Worm (Caenorhabditis elegans) whole organism, L2 larva: Measurements from ENCODE around the gene C46C2.7.

Experiments used
- C34F6.9 ChIP-seq: fragments of 150-350 bp; optimal IDR thresholded peaks from 2 replicates; lab custom pipeline; 2014; ENCODE audit warnings: missing biosample characterization, missing genetic modification characterization
- F13H6.1 ChIP-seq: sonication (generic microtip); optimal IDR thresholded peaks from 2 replicates; lab custom pipeline; 2016; ENCODE audit warnings: missing genetic modification characterization, missing compliant biosample characterization
- R02D3.7 ChIP-seq: fragments of 150-350 bp; optimal IDR thresholded peaks from 2 replicates; lab custom pipeline; 2014; ENCODE audit warnings: missing biosample characterization, missing genetic modification characterization
- Y55F3AM.14 ChIP-seq: fragments of 200-800 bp; sonication (Bioruptor generic); optimal IDR thresholded peaks from 2 replicates; lab custom pipeline; 2018; ENCODE audit warnings: mild to moderate bottlenecking, missing genetic modification characterization, missing compliant biosample characterization
- aly-2 ChIP-seq: fragments of 150-350 bp; optimal IDR thresholded peaks from 2 replicates; lab custom pipeline; 2014; ENCODE audit warnings: missing biosample characterization, missing genetic modification characterization
- ama-1 ChIP-seq: fragments of 150-350 bp; optimal IDR thresholded peaks from 2 replicates; lab custom pipeline; 2018; ENCODE audit warnings: inconsistent platforms
- blmp-1 ChIP-seq: sonication (generic microtip); optimal IDR thresholded peaks from 2 replicates; lab custom pipeline; 2017; ENCODE audit warnings: missing genetic modification characterization, mild to moderate bottlenecking, missing compliant biosample characterization, antibody characterized with exemption, moderate library complexity; ENCODE audit not compliant: insufficient read depth
- ceh-82 ChIP-seq: fragments of 150-350 bp; optimal IDR thresholded peaks from 2 replicates; lab custom pipeline; 2014; ENCODE audit warnings: missing biosample characterization, missing genetic modification characterization
- crh-2 ChIP-seq: sonication (generic microtip); optimal IDR thresholded peaks from 2 replicates; lab custom pipeline; 2017; ENCODE audit warnings: missing biosample characterization, missing genetic modification characterization
- dmd-4 ChIP-seq: sonication (generic microtip); optimal IDR thresholded peaks from 2 replicates; lab custom pipeline; 2017; ENCODE audit warnings: missing biosample characterization, missing genetic modification characterization
- egl-27 ChIP-seq: sonication (generic microtip); optimal IDR thresholded peaks from 3 replicates; lab custom pipeline; 2017; ENCODE audit warnings: missing biosample characterization, missing genetic modification reagents, missing genetic modification characterization
- elt-1 ChIP-seq: fragments of 150-350 bp; optimal IDR thresholded peaks from 2 replicates; lab custom pipeline; 2014; ENCODE audit warnings: missing biosample characterization, missing genetic modification characterization
- elt-3 ChIP-seq: sonication (generic microtip); optimal IDR thresholded peaks from 2 replicates; lab custom pipeline; 2017; ENCODE audit warnings: missing biosample characterization, missing genetic modification characterization
- gmeb-1 ChIP-seq: fragments of 150-350 bp; optimal IDR thresholded peaks from 2 replicates; lab custom pipeline; 2014; ENCODE audit warnings: missing biosample characterization, missing genetic modification characterization
- lin-13 ChIP-seq: fragments of 150-350 bp; optimal IDR thresholded peaks from 2 replicates; lab custom pipeline; 2014; ENCODE audit warnings: missing biosample characterization, missing genetic modification reagents, missing genetic modification characterization
- lin-39 ChIP-seq: fragments of 150-350 bp; optimal IDR thresholded peaks from 2 replicates; lab custom pipeline; 2014; ENCODE audit warnings: missing biosample characterization, missing genetic modification reagents, missing genetic modification characterization
- lsy-2 ChIP-seq, 2 experiments: fragments of 150-350 bp in 1 of 2; sonication (generic microtip) in 1 of 2; optimal IDR thresholded peaks; 2 replicates each; lab custom pipeline; 2014 to 2017; ENCODE audit warnings: missing biosample characterization in 2 of 2, missing genetic modification characterization in 2 of 2
- mbf-1 ChIP-seq: sonication (generic microtip); optimal IDR thresholded peaks from 2 replicates; lab custom pipeline; 2017; ENCODE audit warnings: missing biosample characterization, missing genetic modification characterization
- nhr-129 ChIP-seq: fragments of 150-350 bp; optimal IDR thresholded peaks from 2 replicates; lab custom pipeline; 2014; ENCODE audit warnings: missing biosample characterization, missing genetic modification characterization
- nhr-21 ChIP-seq: fragments of 150-350 bp; optimal IDR thresholded peaks from 2 replicates; lab custom pipeline; 2014; ENCODE audit warnings: missing biosample characterization, missing genetic modification characterization
- nhr-23 ChIP-seq: fragments of 150-350 bp; optimal IDR thresholded peaks from 2 replicates; lab custom pipeline; 2014; ENCODE audit warnings: missing biosample characterization, missing genetic modification reagents, missing genetic modification characterization
- nhr-237 ChIP-seq: fragments of 150-350 bp; optimal IDR thresholded peaks from 2 replicates; lab custom pipeline; 2014; ENCODE audit warnings: missing biosample characterization, missing genetic modification characterization
- nhr-25 ChIP-seq: fragments of 150-350 bp; sonication (generic microtip); optimal IDR thresholded peaks from 3 replicates; lab custom pipeline; 2014; ENCODE audit warnings: missing biosample characterization, missing genetic modification characterization
- nhr-6 ChIP-seq: fragments of 150-350 bp; optimal IDR thresholded peaks from 2 replicates; lab custom pipeline; 2014; ENCODE audit warnings: missing biosample characterization, missing genetic modification characterization
- nhr-77 ChIP-seq: fragments of 150-350 bp; optimal IDR thresholded peaks from 2 replicates; lab custom pipeline; 2014; ENCODE audit warnings: missing biosample characterization, missing genetic modification characterization
- sem-4 ChIP-seq: fragments of 150-350 bp; optimal IDR thresholded peaks from 2 replicates; lab custom pipeline; 2014; ENCODE audit warnings: missing biosample characterization, missing genetic modification reagents, missing genetic modification characterization
- sma-3 ChIP-seq: sonication (generic microtip); optimal IDR thresholded peaks from 2 replicates; lab custom pipeline; 2016; ENCODE audit warnings: missing genetic modification reagents, missing genetic modification characterization, missing compliant biosample characterization
- sma-9 ChIP-seq, 2 experiments: fragments of 150-350 bp in 1 of 2; sonication (generic microtip) in 1 of 2; optimal IDR thresholded peaks; 2 replicates each; lab custom pipeline; 2014 to 2016; ENCODE audit warnings: missing genetic modification characterization in 2 of 2, mild to moderate bottlenecking in 1 of 2, missing biosample characterization in 1 of 2, missing compliant biosample characterization in 1 of 2, missing genetic modification reagents in 1 of 2, moderate library complexity in 1 of 2
- unc-39 ChIP-seq: fragments of 150-350 bp; optimal IDR thresholded peaks from 2 replicates; lab custom pipeline; 2014; ENCODE audit warnings: missing biosample characterization, missing genetic modification characterization
- unc-55 ChIP-seq: fragments of 150-350 bp; sonication (generic microtip); optimal IDR thresholded peaks from 3 replicates; lab custom pipeline; 2014; ENCODE audit warnings: missing biosample characterization, missing genetic modification reagents, missing genetic modification characterization
- unc-62 ChIP-seq: fragments of 150-350 bp; optimal IDR thresholded peaks from 2 replicates; lab custom pipeline; 2014; ENCODE audit warnings: missing biosample characterization, missing genetic modification reagents, missing genetic modification characterization
- ztf-1 ChIP-seq: fragments of 200-800 bp; sonication (Bioruptor generic); conservative IDR thresholded peaks from 2 replicates; pipeline ENCODE4 v1.3.6; 2022; ENCODE audit warnings: missing genetic modification characterization, missing compliant biosample characterization
- ztf-11 ChIP-seq: sonication (generic microtip); optimal IDR thresholded peaks from 2 replicates; lab custom pipeline; 2017; ENCODE audit warnings: missing biosample characterization, missing genetic modification characterization

The C46C2.7 gene

DNA sequence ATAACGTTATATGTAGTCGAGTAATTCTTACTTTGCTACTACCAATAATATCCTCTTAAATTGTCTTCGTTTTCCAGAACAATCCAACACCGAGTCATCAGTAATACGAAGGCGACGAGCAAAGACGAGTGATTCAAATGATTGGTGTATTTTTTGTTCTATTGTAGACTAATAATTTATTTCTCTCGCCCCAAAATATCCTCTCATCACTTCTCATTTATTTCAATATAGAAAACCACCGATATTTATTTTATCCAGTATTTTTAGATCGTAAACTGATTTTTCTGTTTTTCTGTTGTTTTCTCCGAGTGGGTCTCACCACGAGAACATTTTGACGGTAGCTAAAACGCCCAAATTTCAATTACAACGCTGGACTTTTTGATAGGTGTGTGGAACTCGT, 33.0 kb downstream of the C46C2.7 start:
- TF ChIP-seq nhr-77 (tag; lab: Kevin White, UChicago) (no peak), F13H6.1 (tag; lab: Kevin White, UChicago) (no peak), mbf-1 (tag; lab: Kevin White, UChicago) (no peak), sem-4 (tag; lab: Kevin White, UChicago) (no peak), lin-13 (no peak), egl-27 (tag; lab: Kevin White, UChicago) (no peak), nhr-129 (tag; lab: Kevin White, UChicago) (no peak), unc-55 (GFP tag; lab: Kevin White, UChicago) (no peak), elt-3 (tag; lab: Kevin White, UChicago) (no peak), crh-2 (tag; lab: Kevin White, UChicago) (no peak), nhr-21 (tag; lab: Kevin White, UChicago) (no peak), ztf-11 (tag; lab: Kevin White, UChicago) (no peak), unc-39 (tag; lab: Kevin White, UChicago) (no peak), unc-62 (GFP tag; lab: Kevin White, UChicago) (no peak), nhr-237 (tag; lab: Kevin White, UChicago) (no peak), dmd-4 (tag; lab: Kevin White, UChicago) (no peak), elt-1 (tag; lab: Kevin White, UChicago) (no peak), ama-1 (lab: Kevin White, UChicago) (no peak), lin-39 (tag; lab: Kevin White, UChicago) (no peak)

DNA sequence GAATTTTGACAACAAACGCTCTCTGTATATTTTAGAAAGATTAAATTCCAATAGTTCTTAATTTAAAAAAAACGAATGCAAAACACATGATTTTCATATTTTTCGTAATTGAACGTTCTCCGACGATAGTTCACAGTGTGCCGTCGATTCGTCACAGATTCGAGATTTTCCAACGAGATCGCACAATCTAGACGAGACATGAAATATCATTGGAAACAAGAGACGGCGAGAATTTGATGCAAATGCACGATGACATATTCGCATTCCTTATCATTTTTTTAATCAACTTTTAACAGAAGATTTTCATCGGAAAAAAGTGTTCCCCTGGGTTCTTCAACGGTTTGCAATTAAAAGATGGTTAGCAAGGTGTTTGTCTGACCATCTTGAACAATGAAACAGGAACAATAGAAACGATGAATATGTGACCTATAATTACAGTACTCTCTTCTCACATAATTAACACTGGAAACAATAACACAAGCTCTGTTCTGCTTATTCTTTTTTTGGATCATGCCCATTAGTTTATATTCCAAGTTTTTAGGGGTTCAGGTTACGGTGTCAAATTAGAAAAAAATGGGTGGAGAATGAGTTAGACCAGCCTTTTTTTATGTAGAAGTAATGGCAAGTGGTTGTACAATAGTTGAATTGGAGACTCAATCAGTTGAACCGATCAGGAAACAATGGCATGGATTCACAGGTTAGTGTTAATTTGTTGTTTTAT, 38.0 kb downstream of the C46C2.7 start, which contains the start of gene Y11D7A.3:
Y11D7A.3 (plus strand) TSS at position 671 of the 721 bp plus-strand sequence.
- TF ChIP-seq crh-2 (tag; lab: Kevin White, UChicago), result no peak
- TF ChIP-seq sma-9 (GFP tag; optimal IDR thresholded peaks at IDR 0.05; lab: Kevin White, UChicago), result peak; percentile 43
- no peak for TF ChIP-seq sma-9 (tag; optimal IDR thresholded peaks at IDR 0.05; lab: Kevin White, UChicago)

DNA sequence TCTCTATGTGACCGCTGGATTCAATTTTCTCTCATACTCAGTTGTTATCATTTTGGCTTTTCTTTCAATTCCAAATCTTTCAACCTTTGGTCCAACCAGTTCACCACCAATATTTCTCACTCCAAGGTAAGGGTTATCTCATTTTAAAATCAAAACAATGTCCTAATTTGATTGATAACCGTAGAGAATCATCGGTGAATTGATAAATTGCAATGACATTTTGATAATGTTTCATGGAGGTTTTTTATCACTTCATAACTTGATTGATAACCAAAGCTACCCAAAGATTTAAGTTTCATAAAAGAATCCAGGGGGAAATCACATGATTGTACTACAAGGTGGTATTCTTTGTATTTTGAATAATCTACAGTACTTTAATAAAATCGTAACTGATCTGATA, 44.5 kb downstream of the C46C2.7 start:
- TF ChIP-seq mbf-1 (tag; lab: Kevin White, UChicago) (no peak), gmeb-1 (tag; lab: Kevin White, UChicago) (no peak), ztf-1 (GFP tag; lab: Robert Waterston, UW) (no peak), elt-1 (tag; lab: Kevin White, UChicago) (no peak), aly-2 (tag; lab: Kevin White, UChicago) (no peak), Y55F3AM.14 (GFP tag; lab: Kevin White, UChicago) (no peak), blmp-1 (tag; lab: Kevin White, UChicago) (no peak), dmd-4 (tag; lab: Kevin White, UChicago) (no peak), sma-3 (GFP tag; lab: Kevin White, UChicago) (no peak), R02D3.7 (tag; lab: Kevin White, UChicago) (no peak), lin-13 (no peak), lin-39 (tag; lab: Kevin White, UChicago) (no peak), unc-39 (tag; lab: Kevin White, UChicago) (no peak), ceh-82 (tag; lab: Kevin White, UChicago) (no peak), egl-27 (tag; lab: Kevin White, UChicago) (no peak), sem-4 (tag; lab: Kevin White, UChicago) (no peak), C34F6.9 (tag; lab: Kevin White, UChicago) (no peak), nhr-23 (no peak), nhr-21 (tag; lab: Kevin White, UChicago) (no peak)

DNA sequence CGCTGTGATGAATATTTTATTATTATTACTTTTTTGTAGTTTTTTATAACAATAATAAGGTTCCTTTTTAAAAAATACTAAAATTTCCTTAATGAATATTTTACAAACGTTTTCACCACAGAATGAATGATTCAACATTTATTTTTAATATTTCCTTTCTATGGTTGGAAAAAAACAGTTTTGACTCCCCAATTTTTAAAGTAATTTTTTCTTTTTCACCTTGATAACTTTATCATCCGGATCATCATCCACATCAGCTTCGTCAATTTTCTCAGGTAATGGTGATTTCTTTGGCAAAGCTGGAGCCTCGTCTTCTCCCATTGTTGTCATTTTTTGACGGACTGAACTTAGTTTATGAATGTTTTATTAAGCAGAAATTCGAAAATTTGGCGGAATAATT, 49.0 kb downstream of the C46C2.7 start, which contains the start of gene rab-28:
rab-28 (minus strand) TSS at position 343 of the 400 bp plus-strand sequence.
- TF ChIP-seq ama-1 (lab: Kevin White, UChicago) (no peak), crh-2 (tag; lab: Kevin White, UChicago) (no peak), lin-39 (tag; lab: Kevin White, UChicago) (no peak), nhr-237 (tag; lab: Kevin White, UChicago) (no peak), nhr-6 (no peak), nhr-129 (tag; lab: Kevin White, UChicago) (no peak), nhr-25 (tag; lab: Kevin White, UChicago) (no peak), lsy-2 (tag; optimal IDR thresholded peaks at IDR 0.05; lab: Kevin White, UChicago) (no peak), sma-3 (GFP tag; lab: Kevin White, UChicago) (no peak), C34F6.9 (tag; lab: Kevin White, UChicago) (no peak), unc-62 (GFP tag; lab: Kevin White, UChicago) (no peak), blmp-1 (tag; lab: Kevin White, UChicago) (no peak), unc-39 (tag; lab: Kevin White, UChicago) (no peak), nhr-23 (no peak), Y55F3AM.14 (GFP tag; lab: Kevin White, UChicago) (no peak)
